Worm (Caenorhabditis elegans) whole organism, L3 larva: ENCODE measurements around the gene C02F4.4.

ENCODE experiments used
- ama-1 ChIP-seq: fragments of 150-350 bp; optimal IDR thresholded peaks from 2 replicates; lab custom pipeline; 2018
- nhr-12 ChIP-seq: fragments of 150-350 bp; optimal IDR thresholded peaks from 2 replicates; lab custom pipeline; 2014; ENCODE audit warnings: missing biosample characterization, missing genetic modification characterization
- nhr-77 ChIP-seq: fragments of 150-350 bp; optimal IDR thresholded peaks from 2 replicates; lab custom pipeline; 2014; ENCODE audit warnings: missing biosample characterization, missing genetic modification characterization
- ztf-11 ChIP-seq: fragments of 150-350 bp; optimal IDR thresholded peaks from 2 replicates; lab custom pipeline; 2014; ENCODE audit warnings: missing biosample characterization, missing genetic modification characterization

ce11 chrIV:10472478-10472877, 42.5 kb downstream of the C02F4.4 start, which contains the start of gene bgnt-1.1:
- TF ChIP-seq nhr-12 (tag; lab: Kevin White, UChicago) (no peak), ztf-11 (tag; lab: Kevin White, UChicago) (no peak), nhr-77 (tag; lab: Kevin White, UChicago) (no peak), ama-1 (lab: Kevin White, UChicago) (no peak)
